Worm (Caenorhabditis elegans): ENCODE results near the gene nhr-168.

The nhr-168 gene

ce11 chrV:13304663-13305188 is 28.9 kb downstream of the nhr-168 start, which contains the start of gene C26E1.2 (continued):
- TF ChIP-seq cey-2 (tag; optimal IDR thresholded peaks at IDR 0.05; ENCODE audit: borderline replicate concordance, insufficient read depth) (no peak), lin-39 (tag; optimal IDR thresholded peaks at IDR 0.05) (no peak), madf-9 (GFP tag; conservative IDR thresholded peaks at IDR 0.05) (no peak), spr-3 (GFP tag; optimal IDR thresholded peaks at IDR 0.05) (no peak), zip-2 (tag; optimal IDR thresholded peaks at IDR 0.05) (no peak)

- TF ChIP-seq unc-62 (GFP tag; optimal IDR thresholded peaks at IDR 0.05 in 1 of 2) (no peak), unc-62 (tag; optimal IDR thresholded peaks at IDR 0.05) (no peak), mxl-3 (GFP tag; optimal IDR thresholded peaks at IDR 0.05) (peak; percentile 1), dve-1 (tag; optimal IDR thresholded peaks at IDR 0.05; ENCODE audit: insufficient read depth) (peak; percentile 3), nhr-28 (tag; optimal IDR thresholded peaks at IDR 0.05) (peak; percentile 59), hlh-30 (tag; optimal IDR thresholded peaks at IDR 0.05; ENCODE audit: insufficient read depth) (peak; percentile 28), daf-19 (GFP tag; conservative IDR thresholded peaks at IDR 0.05) (no peak), mdt-29 (GFP tag; IDR thresholded peaks at IDR 0.05) (no peak), lin-1 (GFP tag; IDR thresholded peaks at IDR 0.05) (no peak), pqm-1 (tag; optimal IDR thresholded peaks at IDR 0.05) (peak; percentile 36), saeg-2 (GFP tag; IDR thresholded peaks at IDR 0.05) (no peak), fkh-10 (GFP tag; optimal IDR thresholded peaks at IDR 0.05) (no peak), hlh-11 (tag; optimal IDR thresholded peaks at IDR 0.05) (peak; percentile 35)
Measured at ce11 chrV:13301443-13301842, 32.2 kb downstream of the nhr-168 start, which contains the start of gene ceh-79. Gene ceh-79 (plus strand): TSS chrV:13301833.

- TF ChIP-seq hlh-30 (tag; optimal IDR thresholded peaks at IDR 0.05; ENCODE audit: insufficient read depth) (peak; percentile 74), aha-1 (tag) (peak; percentile 89), nhr-76 (tag; optimal IDR thresholded peaks at IDR 0.05) (no peak), nhr-28 (tag; optimal IDR thresholded peaks at IDR 0.05) (peak; percentile 19), daf-16 (GFP tag; optimal IDR thresholded peaks at IDR 0.05) (peak in 1 of 2 experiments; percentile 84), daf-16 (tag; optimal IDR thresholded peaks at IDR 0.05) (no peak), tra-1 (GFP tag; IDR thresholded peaks at IDR 0.05) (0 out of 2 replicates have a peak, but pooled peaks have one; percentile 15), spr-3 (GFP tag; optimal IDR thresholded peaks at IDR 0.05) (no peak)
Measured at ce11 chrV:13300492-13300891, 33.2 kb downstream of the nhr-168 start.

ce11 chrV:13299398-13299797 is 34.3 kb downstream of the nhr-168 start:
- TF ChIP-seq hlh-11 (tag; optimal IDR thresholded peaks at IDR 0.05), result no peak
- no peak for TF ChIP-seq snpc-4 (tag; optimal IDR thresholded peaks at IDR 0.05)
- TF ChIP-seq ceh-20 (GFP tag; IDR thresholded peaks at IDR 0.05), result no peak
- TF ChIP-seq saeg-2 (GFP tag; IDR thresholded peaks at IDR 0.05), result no peak
- TF ChIP-seq unc-39 (tag; optimal IDR thresholded peaks at IDR 0.05), result no peak
- no peak for TF ChIP-seq zfp-3 (GFP tag; conservative IDR thresholded peaks at IDR 0.05)
- TF ChIP-seq aha-1 (tag), result no peak

- TF ChIP-seq nhr-6 (tag; optimal IDR thresholded peaks at IDR 0.05), result no peak
- peak in 1 of 2 experiments; percentile 93 for TF ChIP-seq daf-16 (GFP tag; optimal IDR thresholded peaks at IDR 0.05)
- TF ChIP-seq daf-16 (tag; optimal IDR thresholded peaks at IDR 0.05), result no peak
- TF ChIP-seq spr-1 (tag; optimal IDR thresholded peaks at IDR 0.05), result no peak
- TF ChIP-seq dmd-8 (GFP tag; IDR thresholded peaks at IDR 0.05), result no peak
- no peak for TF ChIP-seq F26F4.8 (GFP tag; conservative IDR thresholded peaks at IDR 0.05)
- no peak for TF ChIP-seq lim-7 (GFP tag; IDR thresholded peaks at IDR 0.05)
- no peak for TF ChIP-seq lin-1 (GFP tag; IDR thresholded peaks at IDR 0.05)
- TF ChIP-seq unc-62 (GFP tag; optimal IDR thresholded peaks at IDR 0.05 in 1 of 2), result peak in 1 of 2 experiments; percentile 83
- TF ChIP-seq unc-62 (tag; optimal IDR thresholded peaks at IDR 0.05), result no peak
Measured at ce11 chrV:13298706-13299105, 35.0 kb downstream of the nhr-168 start.
